Fruit fly (Drosophila melanogaster) whole organism, embryonic: ENCODE data around the gene CG43322.

Experiments
- Blimp-1 ChIP-seq: fragments of 200-800 bp; sonication (Bioruptor generic); optimal IDR thresholded peaks from 3 replicates; lab custom pipeline; 2018; ENCODE audit warnings: missing biosample characterization, missing genetic modification characterization, mild to moderate bottlenecking, moderate library complexity, missing genetic modification reagents
- CG10979 ChIP-seq: fragments of 200-800 bp; sonication (Bioruptor generic); optimal IDR thresholded peaks from 2 replicates; lab custom pipeline; 2018; ENCODE audit warnings: missing biosample characterization, mild to moderate bottlenecking, missing genetic modification characterization, moderate library complexity
- CG12071 ChIP-seq: fragments of 200-800 bp; sonication (Bioruptor generic); optimal IDR thresholded peaks from 3 replicates; lab custom pipeline; 2018; ENCODE audit warnings: missing biosample characterization, mild to moderate bottlenecking, missing genetic modification characterization
- CG12236 ChIP-seq: fragments of 200-800 bp; sonication (Bioruptor generic); optimal IDR thresholded peaks from 2 replicates; lab custom pipeline; 2016; ENCODE audit warnings: missing biosample characterization, missing genetic modification characterization
- CG12391 ChIP-seq: fragments of 200-800 bp; sonication (Bioruptor generic); optimal IDR thresholded peaks from 3 replicates; lab custom pipeline; 2018; ENCODE audit warnings: missing biosample characterization, mild to moderate bottlenecking, missing genetic modification characterization, moderate library complexity
- CG14710 ChIP-seq: fragments of 200-800 bp; sonication (Bioruptor generic); optimal IDR thresholded peaks from 3 replicates; lab custom pipeline; 2019; ENCODE audit warnings: missing biosample characterization, mild to moderate bottlenecking, missing genetic modification characterization, moderate library complexity
- CG14860 ChIP-seq: fragments of 200-800 bp; sonication (Bioruptor generic); IDR thresholded peaks from 3 replicates; pipeline ENCODE4 v1.3.6; 2022; ENCODE audit warnings: missing biosample characterization, missing genetic modification characterization; ENCODE audit not compliant: partially characterized antibody
- CG15601 ChIP-seq: fragments of 200-800 bp; sonication (Bioruptor generic); optimal IDR thresholded peaks from 3 replicates; lab custom pipeline; 2019; ENCODE audit warnings: missing biosample characterization, mild to moderate bottlenecking, missing genetic modification characterization, moderate library complexity
- CG16813 ChIP-seq: fragments of 200-800 bp; sonication (Bioruptor generic); IDR thresholded peaks from 3 replicates; pipeline ENCODE4 v1.3.6; 2022; ENCODE audit warnings: missing biosample characterization, missing genetic modification characterization; ENCODE audit not compliant: partially characterized antibody
- CG16863 ChIP-seq: fragments of 200-800 bp; sonication (Bioruptor generic); optimal IDR thresholded peaks from 3 replicates; lab custom pipeline; 2016; ENCODE audit warnings: missing biosample characterization, missing genetic modification characterization
- CG30020 ChIP-seq: fragments of 200-800 bp; optimal IDR thresholded peaks from 2 replicates; lab custom pipeline; 2019; ENCODE audit warnings: missing biosample characterization, mild to moderate bottlenecking, missing genetic modification characterization, moderate library complexity
- CG42726 ChIP-seq: fragments of 200-800 bp; sonication (Bioruptor generic); IDR thresholded peaks from 2 replicates; pipeline ENCODE4 v1.3.6; 2022; ENCODE audit warnings: missing biosample characterization, missing genetic modification characterization; ENCODE audit not compliant: partially characterized antibody
- CG5180 ChIP-seq: fragments of 200-800 bp; sonication (Bioruptor generic); optimal IDR thresholded peaks from 3 replicates; lab custom pipeline; 2017; ENCODE audit warnings: missing biosample characterization, missing genetic modification characterization, mild to moderate bottlenecking, moderate library complexity, missing genetic modification reagents
- CG5953 ChIP-seq: fragments of 200-800 bp; sonication (Bioruptor generic); IDR thresholded peaks from 2 replicates; pipeline ENCODE4 v1.3.6; 2022; ENCODE audit warnings: missing biosample characterization, missing genetic modification characterization
- CG6175 ChIP-seq: fragments of 200-800 bp; sonication (Bioruptor generic); IDR thresholded peaks from 3 replicates; pipeline ENCODE4 v1.3.6; 2022; ENCODE audit warnings: missing biosample characterization, missing genetic modification characterization
- CG6689 ChIP-seq: fragments of 200-800 bp; sonication (Bioruptor generic); IDR thresholded peaks from 2 replicates; pipeline ENCODE4 v1.3.6; 2022; ENCODE audit warnings: missing biosample characterization, missing genetic modification characterization
- CG7556 ChIP-seq: fragments of 200-800 bp; sonication (Bioruptor generic); optimal IDR thresholded peaks from 2 replicates; lab custom pipeline; 2017; ENCODE audit warnings: missing biosample characterization, mild to moderate bottlenecking, missing genetic modification characterization
- CG8944 ChIP-seq: fragments of 200-800 bp; sonication (Bioruptor generic); optimal IDR thresholded peaks from 3 replicates; lab custom pipeline; 2016; ENCODE audit warnings: missing biosample characterization, missing genetic modification characterization
- CG9817 ChIP-seq: fragments of 200-800 bp; sonication (Bioruptor generic); optimal IDR thresholded peaks from 2 replicates; lab custom pipeline; 2018; ENCODE audit warnings: missing biosample characterization, mild to moderate bottlenecking, missing genetic modification characterization, moderate library complexity
- Camta ChIP-seq: fragments of 200-800 bp; sonication (Bioruptor generic); optimal IDR thresholded peaks from 2 replicates; lab custom pipeline; 2016; ENCODE audit warnings: missing biosample characterization, missing genetic modification characterization
- D19A ChIP-seq: fragments of 200-800 bp; optimal IDR thresholded peaks from 3 replicates; lab custom pipeline; 2019; ENCODE audit warnings: missing biosample characterization, mild to moderate bottlenecking, missing genetic modification characterization, moderate library complexity
- Ets97D ChIP-seq: fragments of 200-800 bp; sonication (Bioruptor generic); optimal IDR thresholded peaks from 3 replicates; lab custom pipeline; 2016; ENCODE audit warnings: missing biosample characterization, missing genetic modification characterization
- HLH4C ChIP-seq: fragments of 200-800 bp; sonication (Bioruptor generic); IDR thresholded peaks from 3 replicates; pipeline ENCODE4 v1.3.6; 2022; ENCODE audit warnings: missing biosample characterization, missing genetic modification characterization; ENCODE audit not compliant: partially characterized antibody
- Lim3 ChIP-seq: fragments of 200-800 bp; sonication (Bioruptor generic); IDR thresholded peaks from 2 replicates; pipeline ENCODE4 v1.3.6; 2022; ENCODE audit warnings: missing biosample characterization, missing genetic modification characterization
- Myb ChIP-seq: fragments of 200-800 bp; sonication (Bioruptor generic); optimal IDR thresholded peaks from 2 replicates; lab custom pipeline; 2016; ENCODE audit warnings: missing biosample characterization, missing genetic modification characterization
- NFAT ChIP-seq: fragments of 200-800 bp; sonication (Bioruptor generic); IDR thresholded peaks from 2 replicates; pipeline ENCODE4 v1.3.6; 2022; ENCODE audit warnings: missing biosample characterization, missing genetic modification characterization
- Rfx ChIP-seq: fragments of 200-800 bp; sonication (Bioruptor generic); IDR thresholded peaks from 2 replicates; pipeline ENCODE4 v1.3.6; 2022; ENCODE audit warnings: missing biosample characterization, missing genetic modification characterization
- TFAM ChIP-seq: fragments of 200-800 bp; sonication (Bioruptor generic); optimal IDR thresholded peaks from 2 replicates; lab custom pipeline; 2017; ENCODE audit warnings: missing biosample characterization, missing genetic modification characterization, inconsistent platforms
- Trl ChIP-seq, 3 experiments: fragments of >200 bp in 2 of 3; fragments of 200-800 bp in 1 of 3; sonication (Bioruptor generic) in 1 of 3; optimal IDR thresholded peaks; 2 replicates in 1 of 3; 3 replicates in 2 of 3; lab custom pipeline; 2016 to 2017; ENCODE audit warnings: missing biosample characterization in 1 of 3, missing genetic modification characterization in 1 of 3
- Xrp1 ChIP-seq: fragments of 200-800 bp; sonication (Bioruptor generic); IDR thresholded peaks from 2 replicates; pipeline ENCODE4 v1.3.6; 2022; ENCODE audit warnings: missing biosample characterization, missing genetic modification characterization
- cg ChIP-seq: fragments of 200-800 bp; sonication (Bioruptor generic); optimal IDR thresholded peaks from 3 replicates; lab custom pipeline; 2019; ENCODE audit warnings: missing biosample characterization, mild to moderate bottlenecking, missing genetic modification characterization, moderate library complexity
- chm ChIP-seq: fragments of 200-800 bp; sonication (Bioruptor generic); IDR thresholded peaks from 2 replicates; pipeline ENCODE4 v1.3.6; 2022; ENCODE audit warnings: missing biosample characterization, missing genetic modification characterization
- dimm ChIP-seq: fragments of 200-800 bp; sonication (Bioruptor generic); IDR thresholded peaks from 2 replicates; pipeline ENCODE4 v1.3.6; 2022; ENCODE audit warnings: missing biosample characterization, missing genetic modification characterization
- dm ChIP-seq: fragments of 200-800 bp; sonication (Bioruptor generic); optimal IDR thresholded peaks from 3 replicates; lab custom pipeline; 2016; ENCODE audit warnings: missing biosample characterization, missing genetic modification characterization
- gro ChIP-seq: fragments of 200-800 bp; sonication (Bioruptor generic); optimal IDR thresholded peaks from 2 replicates; lab custom pipeline; 2016; ENCODE audit warnings: missing biosample characterization, missing genetic modification characterization
- lbe ChIP-seq: fragments of 200-800 bp; sonication (Bioruptor generic); optimal IDR thresholded peaks from 2 replicates; lab custom pipeline; 2016; ENCODE audit warnings: missing biosample characterization, mild to moderate bottlenecking, missing genetic modification characterization
- nerfin-1 ChIP-seq: fragments of 200-800 bp; sonication (Bioruptor generic); optimal IDR thresholded peaks from 3 replicates; lab custom pipeline; 2019; ENCODE audit warnings: missing biosample characterization, mild to moderate bottlenecking, missing genetic modification characterization, moderate library complexity
- nom ChIP-seq: fragments of 200-800 bp; sonication (Bioruptor generic); optimal IDR thresholded peaks from 2 replicates; lab custom pipeline; 2017; ENCODE audit warnings: missing biosample characterization, missing genetic modification characterization, mild to moderate bottlenecking, moderate library complexity, missing genetic modification reagents
- oc ChIP-seq: fragments of 200-800 bp; sonication (Bioruptor generic); optimal IDR thresholded peaks from 2 replicates; lab custom pipeline; 2018; ENCODE audit warnings: missing biosample characterization, mild to moderate bottlenecking, missing genetic modification characterization, moderate library complexity
- pum ChIP-seq: fragments of 200-800 bp; sonication (Bioruptor generic); optimal IDR thresholded peaks from 2 replicates; lab custom pipeline; 2016; ENCODE audit warnings: missing biosample characterization, missing genetic modification characterization
- rib ChIP-seq: fragments of 200-800 bp; sonication (Bioruptor generic); IDR thresholded peaks from 2 replicates; pipeline ENCODE4 v1.3.6; 2022; ENCODE audit warnings: missing biosample characterization, missing genetic modification characterization
- row ChIP-seq: fragments of 200-800 bp; sonication (Bioruptor generic); IDR thresholded peaks from 3 replicates; pipeline ENCODE4 v1.3.6; 2022; ENCODE audit warnings: missing biosample characterization, missing genetic modification characterization
- schlank ChIP-seq: fragments of 200-800 bp; sonication (Bioruptor generic); optimal IDR thresholded peaks from 2 replicates; lab custom pipeline; 2018; ENCODE audit warnings: missing biosample characterization, mild to moderate bottlenecking, missing genetic modification characterization
- sim ChIP-seq: fragments of 200-800 bp; sonication (Bioruptor generic); IDR thresholded peaks from 2 replicates; pipeline ENCODE4 v1.3.6; 2022; ENCODE audit warnings: missing biosample characterization, missing genetic modification characterization
- slp2 ChIP-seq: fragments of 200-800 bp; sonication (Bioruptor generic); optimal IDR thresholded peaks from 2 replicates; lab custom pipeline; 2016; ENCODE audit warnings: missing biosample characterization, missing genetic modification characterization
- stwl ChIP-seq: fragments of 200-800 bp; sonication (Bioruptor generic); optimal IDR thresholded peaks from 3 replicates; lab custom pipeline; 2018; ENCODE audit warnings: missing biosample characterization, mild to moderate bottlenecking, missing genetic modification characterization, moderate library complexity
- sug ChIP-seq: fragments of 200-800 bp; optimal IDR thresholded peaks from 2 replicates; lab custom pipeline; 2019; ENCODE audit warnings: missing biosample characterization, mild to moderate bottlenecking, missing genetic modification characterization, moderate library complexity
- tio ChIP-seq: fragments of 200-800 bp; sonication (Bioruptor generic); optimal IDR thresholded peaks from 2 replicates; lab custom pipeline; 2017; ENCODE audit warnings: missing biosample characterization, missing genetic modification characterization, inconsistent platforms
- vnd ChIP-seq: fragments of 200-800 bp; sonication (Bioruptor generic); IDR thresholded peaks from 3 replicates; pipeline ENCODE4 v1.3.6; 2022; ENCODE audit warnings: missing biosample characterization, missing genetic modification characterization; ENCODE audit not compliant: partially characterized antibody

The CG43322 gene

DNA sequence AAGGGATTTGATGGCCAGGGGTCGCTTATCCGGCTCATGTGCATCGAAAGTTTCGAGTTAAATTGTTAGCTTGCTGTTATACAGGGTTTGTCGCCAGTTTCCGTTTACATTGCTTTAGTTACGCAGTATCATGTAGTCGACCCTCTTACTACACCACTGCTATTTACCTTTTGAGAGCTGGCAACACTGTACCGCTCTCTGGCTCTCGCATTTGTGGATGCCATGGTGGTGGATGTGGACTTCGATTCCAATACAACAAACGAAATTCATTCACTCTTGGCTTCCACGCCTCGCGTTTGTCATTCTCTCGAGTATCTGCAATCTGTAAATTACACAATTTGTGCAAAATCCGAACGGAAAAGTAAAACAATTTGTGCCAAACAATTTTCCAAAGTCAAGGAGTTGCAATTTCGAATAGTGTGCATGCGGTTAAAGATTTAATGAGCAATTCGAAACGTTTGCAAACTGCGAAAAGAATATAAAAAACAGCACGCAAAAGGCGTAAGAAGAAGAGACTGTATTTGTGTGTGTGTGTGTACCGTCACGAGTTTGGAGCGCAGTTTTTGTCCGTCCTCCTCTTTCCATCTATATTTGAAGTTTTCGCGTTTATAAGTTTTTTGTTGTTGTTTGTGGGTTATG lies 35.9 kb downstream of the CG43322 start (continued):
- TF ChIP-seq pum (GFP tag; lab: Kevin White, UChicago) (no peak), oc (tag; lab: Kevin White, UChicago) (no peak), CG7556 (GFP tag; lab: Kevin White, UChicago) (peak; percentile 1), Camta (GFP tag; lab: Kevin White, UChicago) (no peak), tio (GFP tag; lab: Kevin White, UChicago) (no peak), dm (no peak), CG12071 (GFP tag; lab: Kevin White, UChicago) (peak; percentile 67), vnd (peak; percentile 98), CG10979 (tag; lab: Kevin White, UChicago) (no peak), CG14860 (GFP tag; lab: Robert Waterston, UW) (peak; percentile 100), HLH4C (GFP tag; lab: Robert Waterston, UW) (peak; percentile 100), schlank (tag; lab: Kevin White, UChicago) (no peak), CG15601 (no peak), dimm (GFP tag; lab: Robert Waterston, UW) (no peak), CG16863 (no peak), CG12236 (GFP tag; lab: Kevin White, UChicago) (no peak), Xrp1 (GFP tag; lab: Robert Waterston, UW) (peak; percentile 41; the same call in 1 of the 2 replicates), slp2 (GFP tag; lab: Kevin White, UChicago) (no peak), CG42726 (GFP tag; lab: Robert Waterston, UW) (peak; percentile 80; the same call in 1 of the 2 replicates), lbe (GFP tag; lab: Kevin White, UChicago) (peak; percentile 67), CG14710 (tag; lab: Kevin White, UChicago) (peak; percentile 9), NFAT (GFP tag; lab: Robert Waterston, UW) (peak; percentile 6; the same call in 1 of the 2 replicates), CG8944 (no peak), nom (GFP tag; lab: Kevin White, UChicago) (peak; percentile 77), CG16813 (GFP tag; lab: Robert Waterston, UW) (peak; percentile 97), Myb (GFP tag; lab: Kevin White, UChicago) (no peak), CG5180 (GFP tag; lab: Kevin White, UChicago) (no peak), gro (GFP tag; lab: Kevin White, UChicago) (no peak), CG6689 (GFP tag; lab: Robert Waterston, UW) (0 out of 2 replicates have a peak, but pooled peaks have one; percentile 15), stwl (tag; lab: Kevin White, UChicago) (peak; percentile 63), D19A (tag; lab: Kevin White, UChicago) (no peak), chm (GFP tag; lab: Robert Waterston, UW) (peak; percentile 73; the same call in 1 of the 2 replicates), Rfx (GFP tag; lab: Robert Waterston, UW) (peak; percentile 52), rib (GFP tag; lab: Robert Waterston, UW) (0 out of 2 replicates have a peak, but pooled peaks have one; percentile 18), sim (no peak), CG12391 (no peak), CG6175 (GFP tag; lab: Robert Waterston, UW) (no peak), CG9817 (tag; lab: Kevin White, UChicago) (no peak), Blimp-1 (no peak), CG5953 (GFP tag; lab: Robert Waterston, UW) (no peak), CG30020 (tag; lab: Kevin White, UChicago) (no peak), sug (tag; lab: Kevin White, UChicago) (peak; percentile 38), TFAM (GFP tag; lab: Kevin White, UChicago) (no peak), Lim3 (no peak), Trl (optimal IDR thresholded peaks at IDR 0.05; lab: Kevin White, UChicago) (peak; percentile 81 to 84), Trl (GFP tag; optimal IDR thresholded peaks at IDR 0.05; lab: Kevin White, UChicago) (peak; percentile 60), nerfin-1 (tag; lab: Kevin White, UChicago) (peak; percentile 98), row (GFP tag; lab: Robert Waterston, UW) (peak; percentile 93), cg (peak; percentile 86), Ets97D (GFP tag; lab: Kevin White, UChicago) (no peak)
